Fruit fly (Drosophila melanogaster): ENCODE measurements around the gene CG42717.
A peak's percentile ranks its signal among the peaks of the same experiment; 100 is the strongest.

Gene CG42717

DNA sequence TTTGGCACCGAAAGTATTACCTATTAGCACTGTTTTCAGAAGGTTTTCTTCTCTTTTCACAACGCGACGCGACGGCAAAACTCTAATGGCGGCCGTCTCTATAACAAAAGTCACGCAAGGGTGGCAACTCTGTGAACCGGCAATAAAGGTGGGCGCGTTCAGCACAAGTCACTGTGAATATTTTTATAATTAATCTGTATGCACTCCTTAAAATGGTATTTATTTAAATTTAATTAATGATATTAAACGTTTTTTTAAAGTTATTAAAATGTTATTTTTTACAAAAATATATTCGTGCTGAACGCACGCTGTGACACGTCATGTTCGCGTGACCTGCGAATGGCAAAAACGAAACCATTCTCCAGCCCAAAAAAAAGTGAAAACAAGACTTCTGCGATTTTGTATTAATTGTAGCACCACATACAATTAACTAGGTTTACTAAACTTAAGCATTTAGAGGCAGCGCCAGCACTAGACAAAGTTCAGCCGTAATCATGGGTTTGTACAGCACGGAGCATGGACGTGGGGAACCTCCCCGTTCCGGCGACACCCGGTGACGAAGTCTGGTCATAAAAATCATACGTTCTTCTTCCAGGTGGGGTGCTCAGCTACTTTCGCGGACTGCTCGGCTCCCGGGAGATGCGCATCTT lies 50.1 kb downstream of the CG42717 start, which contains the start of the genes brm and Arl1 (continued):
- TF ChIP-seq Doc3 (GFP tag; IDR thresholded peaks at IDR 0.05; ENCODE audit: partially characterized antibody) (no peak), ci (GFP tag; IDR thresholded peaks at IDR 0.05) (peak; percentile 99), Ravus (GFP tag; IDR thresholded peaks at IDR 0.05) (peak; percentile 97), CG14710 (tag; optimal IDR thresholded peaks at IDR 0.05) (peak; percentile 98), CG14667 (GFP tag; IDR thresholded peaks at IDR 0.05) (peak; percentile 99), Dll (GFP tag; IDR thresholded peaks at IDR 0.05; ENCODE audit: partially characterized antibody) (peak; percentile 59; the same call in 2 of the 4 replicates), CG2129 (GFP tag; IDR thresholded peaks at IDR 0.05; ENCODE audit: partially characterized antibody) (no peak), CG12391 (tag; optimal IDR thresholded peaks at IDR 0.05) (peak; percentile 99), CG7786 (GFP tag; optimal IDR thresholded peaks at IDR 0.05) (peak; percentile 86), CG31388 (GFP tag; optimal IDR thresholded peaks at IDR 0.05) (peak; percentile 95), CkIIα-i1 (GFP tag; IDR thresholded peaks at IDR 0.05) (peak; percentile 92), CG11504 (tag; optimal IDR thresholded peaks at IDR 0.05) (peak; percentile 97), kni (GFP tag; optimal IDR thresholded peaks at IDR 0.05) (peak; percentile 93), CG6683 (GFP tag; optimal IDR thresholded peaks at IDR 0.05) (peak; percentile 95), ro (GFP tag; IDR thresholded peaks at IDR 0.05) (peak; percentile 97), H2.0 (GFP tag; IDR thresholded peaks at IDR 0.05) (peak; percentile 99), onecut (GFP tag; IDR thresholded peaks at IDR 0.05) (peak; percentile 95), CG10979 (tag; optimal IDR thresholded peaks at IDR 0.05) (peak; percentile 98), CG17361 (GFP tag; IDR thresholded peaks at IDR 0.05) (peak; percentile 99), otp (GFP tag; IDR thresholded peaks at IDR 0.05) (peak; percentile 98), CG9876 (GFP tag; optimal IDR thresholded peaks at IDR 0.05) (peak; percentile 73), MBD-R2 (GFP tag; IDR thresholded peaks at IDR 0.05) (peak; percentile 100), pb (GFP tag; optimal IDR thresholded peaks at IDR 0.05) (peak; percentile 30), gem (tag; optimal IDR thresholded peaks at IDR 0.05) (peak; percentile 99), CG12219 (GFP tag; optimal IDR thresholded peaks at IDR 0.05) (peak; percentile 90), chinmo (GFP tag; IDR thresholded peaks at IDR 0.05; ENCODE audit: partially characterized antibody) (no peak), CG11456 (GFP tag; IDR thresholded peaks at IDR 0.05) (peak; percentile 99), Nf-YA (GFP tag; IDR thresholded peaks at IDR 0.05) (peak; percentile 97), CG18599 (GFP tag; optimal IDR thresholded peaks at IDR 0.05) (peak; percentile 98), CG11093 (GFP tag; IDR thresholded peaks at IDR 0.05) (peak; percentile 98), CrebB (tag; optimal IDR thresholded peaks at IDR 0.05) (peak; percentile 94), org-1 (GFP tag; optimal IDR thresholded peaks at IDR 0.05) (peak; percentile 87), CG10274 (GFP tag; optimal IDR thresholded peaks at IDR 0.05) (peak; percentile 91), Hand (GFP tag; optimal IDR thresholded peaks at IDR 0.05) (peak; percentile 93), Nf-YB (GFP tag; optimal IDR thresholded peaks at IDR 0.05) (peak; percentile 85), ranshi (GFP tag; IDR thresholded peaks at IDR 0.05) (peak; percentile 99), dati (GFP tag; IDR thresholded peaks at IDR 0.05) (peak; percentile 96), schlank (tag; optimal IDR thresholded peaks at IDR 0.05) (peak; percentile 92), CG17186 (GFP tag; optimal IDR thresholded peaks at IDR 0.05) (peak; percentile 88), trem (tag; optimal IDR thresholded peaks at IDR 0.05) (peak; percentile 96), Stat92E (GFP tag; optimal IDR thresholded peaks at IDR 0.05) (peak in 1 of 3 experiments; percentile 89), CG10431 (GFP tag; optimal IDR thresholded peaks at IDR 0.05) (peak; percentile 92), CG5953 (GFP tag; IDR thresholded peaks at IDR 0.05) (peak; percentile 97), dan (GFP tag; IDR thresholded peaks at IDR 0.05) (peak; percentile 95), vfl (GFP tag; optimal IDR thresholded peaks at IDR 0.05) (peak; percentile 93), cg (GFP tag; optimal IDR thresholded peaks at IDR 0.05) (no peak), emc (GFP tag; optimal IDR thresholded peaks at IDR 0.05) (peak; percentile 74), CG3281 (GFP tag; optimal IDR thresholded peaks at IDR 0.05) (peak; percentile 99), CG8478 (optimal IDR thresholded peaks at IDR 0.05) (no peak), gro (GFP tag; optimal IDR thresholded peaks at IDR 0.05) (peak; percentile 89)

Measured in whole organism, embryonic.